Worm (Caenorhabditis elegans) whole organism, early embryonic: Measurements from ENCODE around the gene F28H6.4.

Experiments
- B0310.2 ChIP-seq: sonication (generic microtip); optimal IDR thresholded peaks from 2 replicates; lab custom pipeline; 2016; ENCODE audit warnings: mild to moderate bottlenecking, missing genetic modification characterization, missing compliant biosample characterization
- aly-1 ChIP-seq: sonication (generic microtip); optimal IDR thresholded peaks from 2 replicates; lab custom pipeline; 2016; ENCODE audit warnings: missing genetic modification characterization, missing compliant biosample characterization
- ama-1 ChIP-seq: fragments of 150-350 bp; optimal IDR thresholded peaks from 2 replicates; lab custom pipeline; 2014
- flt-1 ChIP-seq: fragments of 200-800 bp; sonication (Bioruptor generic); IDR thresholded peaks from 2 replicates; pipeline ENCODE4 v1.3.6; 2022; ENCODE audit warnings: missing genetic modification characterization, missing compliant biosample characterization
- hmbx-1 ChIP-seq: sonication (generic microtip); optimal IDR thresholded peaks from 2 replicates; lab custom pipeline; 2016; ENCODE audit warnings: mild to moderate bottlenecking, missing genetic modification characterization, missing compliant biosample characterization
- hmg-4 ChIP-seq: fragments of 200-800 bp; sonication (Bioruptor generic); optimal IDR thresholded peaks from 2 replicates; lab custom pipeline; 2018; ENCODE audit warnings: mild to moderate bottlenecking, missing genetic modification characterization, missing compliant biosample characterization
- scrt-1 ChIP-seq: fragments of 200-800 bp; sonication (Bioruptor generic); IDR thresholded peaks from 2 replicates; pipeline ENCODE4 v1.3.6; 2022; ENCODE audit warnings: missing genetic modification characterization, missing compliant biosample characterization

DNA sequence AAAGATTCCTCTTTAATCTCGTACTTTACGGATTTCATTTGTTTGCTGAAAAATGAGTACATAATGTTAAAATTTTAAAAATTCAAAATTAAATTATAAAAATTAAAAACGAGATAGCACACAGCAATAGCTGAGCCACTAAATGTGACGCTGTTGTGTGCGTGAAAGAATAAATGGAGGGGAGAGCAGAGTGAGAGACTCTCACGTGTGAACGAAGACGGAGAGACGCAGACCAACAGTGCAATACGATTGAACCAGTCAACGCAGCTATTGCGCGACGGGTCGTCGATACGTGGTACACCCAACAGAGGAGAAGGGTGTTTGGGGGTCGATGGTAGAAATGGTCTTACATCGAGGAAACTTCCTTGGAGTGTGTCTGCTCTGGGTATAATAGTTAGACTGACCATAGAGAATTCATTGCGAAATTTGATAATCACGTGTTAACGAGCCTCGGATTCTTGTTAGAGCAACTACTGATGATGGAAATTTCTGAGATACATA, 29.0 kb upstream of the F28H6.4 start, which contains the start of gene F16B12.4:
- TF ChIP-seq aly-1 (no peak), ama-1 (lab: Kevin White, UChicago) (no peak), flt-1 (GFP tag; lab: Robert Waterston, UW) (no peak), scrt-1 (GFP tag; lab: Robert Waterston, UW) (no peak), hmbx-1 (tag; lab: Kevin White, UChicago) (no peak), hmg-4 (peak; percentile 4), B0310.2 (tag; lab: Kevin White, UChicago) (no peak)
